Fruit fly (Drosophila melanogaster): Measurements from ENCODE around the gene Dtd.

The Dtd gene

DNA sequence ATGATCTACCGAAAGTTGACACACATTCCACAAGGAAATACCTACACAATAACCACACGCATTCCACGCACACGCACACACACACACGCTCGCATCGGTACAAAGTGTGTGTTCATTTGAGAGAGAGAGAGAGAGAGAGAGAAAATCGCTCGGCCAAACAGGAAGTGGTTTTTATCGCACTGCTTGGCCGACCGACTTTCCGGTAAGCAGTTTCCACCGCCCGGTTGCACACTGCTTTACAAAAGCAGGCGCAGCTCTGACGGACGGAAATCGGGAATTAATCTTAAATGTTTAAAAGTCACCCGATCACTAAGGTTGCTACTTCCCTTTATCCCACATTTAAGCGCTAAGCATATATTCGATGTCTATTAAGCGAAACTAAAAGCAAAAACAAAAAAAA lies 37.1 kb upstream of the Dtd start (continued):
- TF ChIP-seq CG2129 (GFP tag; IDR thresholded peaks at IDR 0.05; ENCODE audit: partially characterized antibody) (no peak), CG33557 (GFP tag; optimal IDR thresholded peaks at IDR 0.05) (peak; percentile 86), chn (GFP tag; optimal IDR thresholded peaks at IDR 0.05) (peak; percentile 62), CG2116 (GFP tag; optimal IDR thresholded peaks at IDR 0.05) (peak; percentile 51), CG31441 (GFP tag; IDR thresholded peaks at IDR 0.05) (no peak; the same call in 1 of the 2 replicates), CG12236 (GFP tag; optimal IDR thresholded peaks at IDR 0.05) (peak; percentile 73), cas (GFP tag; IDR thresholded peaks at IDR 0.05) (no peak), CG18599 (GFP tag; optimal IDR thresholded peaks at IDR 0.05) (no peak), fd96Cb (tag; optimal IDR thresholded peaks at IDR 0.05) (no peak), pan (optimal IDR thresholded peaks at IDR 0.05) (no peak), pan (GFP tag; optimal IDR thresholded peaks at IDR 0.05 in 1 of 2, IDR thresholded peaks at IDR 0.05 in 1 of 2) (no peak), Blimp-1 (GFP tag; optimal IDR thresholded peaks at IDR 0.05) (no peak), lilli (GFP tag; optimal IDR thresholded peaks at IDR 0.05) (no peak), twi (tag; optimal IDR thresholded peaks at IDR 0.05) (no peak), CG17829 (tag; optimal IDR thresholded peaks at IDR 0.05) (no peak), CG12104 (GFP tag; optimal IDR thresholded peaks at IDR 0.05) (peak; percentile 57), dmrt11E (tag; optimal IDR thresholded peaks at IDR 0.05) (peak; percentile 83), nerfin-2 (GFP tag; IDR thresholded peaks at IDR 0.05; ENCODE audit: partially characterized antibody) (no peak), CG1647 (GFP tag; optimal IDR thresholded peaks at IDR 0.05) (peak; percentile 8), mam (GFP tag; optimal IDR thresholded peaks at IDR 0.05) (no peak), Dek (tag; optimal IDR thresholded peaks at IDR 0.05) (no peak), CG30431 (GFP tag; optimal IDR thresholded peaks at IDR 0.05) (peak; percentile 86), ftz-f1 (GFP tag; optimal IDR thresholded peaks at IDR 0.05) (no peak), CG9215 (GFP tag; IDR thresholded peaks at IDR 0.05) (no peak), CG31224 (GFP tag; IDR thresholded peaks at IDR 0.05) (0 out of 2 replicates have a peak, but pooled peaks have one; percentile 7), CG3847 (GFP tag; IDR thresholded peaks at IDR 0.05) (no peak), Hr3 (GFP tag; optimal IDR thresholded peaks at IDR 0.05) (peak; percentile 25), D19A (tag; optimal IDR thresholded peaks at IDR 0.05) (no peak), crc (GFP tag; optimal IDR thresholded peaks at IDR 0.05) (peak; percentile 44), zf30C (GFP tag; optimal IDR thresholded peaks at IDR 0.05) (no peak), CG17568 (GFP tag; optimal IDR thresholded peaks at IDR 0.05) (peak; percentile 53), CG6175 (GFP tag; IDR thresholded peaks at IDR 0.05) (no peak), gce (GFP tag; IDR thresholded peaks at IDR 0.05) (peak; percentile 78; the same call in 2 of the 3 replicates), fd64A (GFP tag; optimal IDR thresholded peaks at IDR 0.05) (peak; percentile 70), BEAF-32 (GFP tag; optimal IDR thresholded peaks at IDR 0.05) (no peak), NfI (GFP tag; optimal IDR thresholded peaks at IDR 0.05) (peak; percentile 81), tap (tag; optimal IDR thresholded peaks at IDR 0.05) (no peak), Jarid2 (GFP tag; optimal IDR thresholded peaks at IDR 0.05) (peak; percentile 42), CG10209 (GFP tag; optimal IDR thresholded peaks at IDR 0.05) (peak; percentile 72), CG7556 (GFP tag; optimal IDR thresholded peaks at IDR 0.05) (no peak), CG7357 (GFP tag; IDR thresholded peaks at IDR 0.05) (0 out of 3 replicates have a peak, but pooled peaks have one; percentile 31), nom (GFP tag; optimal IDR thresholded peaks at IDR 0.05) (no peak), pnt (GFP tag; optimal IDR thresholded peaks at IDR 0.05) (no peak), zen2 (GFP tag; IDR thresholded peaks at IDR 0.05; ENCODE audit: partially characterized antibody) (no peak), dysf (GFP tag; IDR thresholded peaks at IDR 0.05) (peak; percentile 40; the same call in 2 of the 3 replicates), vnd (GFP tag; IDR thresholded peaks at IDR 0.05; ENCODE audit: partially characterized antibody) (no peak), pb (GFP tag; optimal IDR thresholded peaks at IDR 0.05) (peak; percentile 71), CG1832 (GFP tag; optimal IDR thresholded peaks at IDR 0.05) (peak; percentile 27), da (GFP tag; optimal IDR thresholded peaks at IDR 0.05) (peak; percentile 11), NC2β (GFP tag; optimal IDR thresholded peaks at IDR 0.05) (no peak), CG9932 (GFP tag; IDR thresholded peaks at IDR 0.05) (0 out of 2 replicates have a peak, but pooled peaks have one; percentile 28)

Measured in whole organism, embryonic.